Fruit fly (Drosophila melanogaster) whole organism, embryonic: Measurements from ENCODE around the gene fzy.

ENCODE experiments used
- CG12071 ChIP-seq: fragments of 200-800 bp; sonication (Bioruptor generic); optimal IDR thresholded peaks from 3 replicates; lab custom pipeline; 2018; ENCODE audit warnings: missing biosample characterization, mild to moderate bottlenecking, missing genetic modification characterization
- CG4404 ChIP-seq: fragments of 200-800 bp; sonication (Bioruptor generic); IDR thresholded peaks from 2 replicates; pipeline ENCODE4 v1.3.6; 2022; ENCODE audit warnings: missing biosample characterization, missing genetic modification characterization
- CG7372 ChIP-seq: fragments of 200-800 bp; sonication (Bioruptor generic); IDR thresholded peaks from 2 replicates; pipeline ENCODE4 v1.3.6; 2022; ENCODE audit warnings: missing biosample characterization, missing genetic modification characterization
- CG8388 ChIP-seq: fragments of 200-800 bp; sonication (Bioruptor generic); optimal IDR thresholded peaks from 2 replicates; lab custom pipeline; 2019; ENCODE audit warnings: missing biosample characterization, mild to moderate bottlenecking, missing genetic modification characterization, moderate library complexity
- fd96Cb ChIP-seq: fragments of 200-800 bp; sonication (Bioruptor generic); optimal IDR thresholded peaks from 2 replicates; lab custom pipeline; 2018; ENCODE audit warnings: missing biosample characterization, mild to moderate bottlenecking, missing genetic modification characterization, moderate library complexity
- pan ChIP-seq, 4 experiments: fragments of >200 bp in 3 of 4; fragments of 200-800 bp in 1 of 4; sonication (Bioruptor generic) in 1 of 4; optimal IDR thresholded peaks in 3 of 4; IDR thresholded peaks in 1 of 4; 2 replicates each; pipeline versions ENCODE4 v1.3.6 to Lab custom; 2017 to 2022; ENCODE audit warnings: missing biosample characterization in 2 of 4, missing genetic modification characterization in 2 of 4, mixed read lengths in 1 of 4
- twi ChIP-seq: fragments of 200-800 bp; optimal IDR thresholded peaks from 2 replicates; lab custom pipeline; 2019; ENCODE audit warnings: missing biosample characterization, mild to moderate bottlenecking, missing genetic modification characterization, moderate library complexity
- usp ChIP-seq: fragments of >200 bp; optimal IDR thresholded peaks from 2 replicates; lab custom pipeline; 2017; ENCODE audit warnings: missing biosample characterization, missing genetic modification characterization
- zen2 ChIP-seq: fragments of 200-800 bp; sonication (Bioruptor generic); IDR thresholded peaks from 3 replicates; pipeline ENCODE4 v1.3.6; 2022; ENCODE audit warnings: missing biosample characterization, missing genetic modification characterization; ENCODE audit not compliant: partially characterized antibody
- zfh2 ChIP-seq: fragments of 200-800 bp; sonication (Bioruptor generic); optimal IDR thresholded peaks from 2 replicates; lab custom pipeline; 2016; ENCODE audit warnings: missing biosample characterization, missing genetic modification characterization

- no peak for TF ChIP-seq twi (tag; lab: Kevin White, UChicago)
- no peak for TF ChIP-seq CG12071 (GFP tag; lab: Kevin White, UChicago)
- no peak for TF ChIP-seq CG7372 (GFP tag; lab: Robert Waterston, UW)
- TF ChIP-seq usp, result no peak
- no peak for TF ChIP-seq fd96Cb (tag; lab: Kevin White, UChicago)
- TF ChIP-seq pan (optimal IDR thresholded peaks at IDR 0.05; lab: Kevin White, UChicago), result no peak
- TF ChIP-seq pan (GFP tag; optimal IDR thresholded peaks at IDR 0.05 in 1 of 2, IDR thresholded peaks at IDR 0.05 in 1 of 2), result no peak
- TF ChIP-seq CG4404 (GFP tag; lab: Robert Waterston, UW), result no peak
- no peak for TF ChIP-seq zen2
- TF ChIP-seq CG8388 (GFP tag; lab: Kevin White, UChicago), result no peak
- TF ChIP-seq zfh2 (GFP tag; lab: Kevin White, UChicago), result no peak
Measured at dm6 chr2L:16267159-16268065, 43.3 kb upstream of the fzy start.
